Worm (Caenorhabditis elegans) whole organism, young adult: ENCODE results near the gene pan-1.

Source experiments
- B0019.2 ChIP-seq: fragments of 200-800 bp; sonication (Bioruptor generic); conservative IDR thresholded peaks from 2 replicates; pipeline ENCODE4 v1.3.6; 2022; ENCODE audit warnings: missing genetic modification reagents, missing genetic modification characterization, missing compliant biosample characterization
- B0261.1 ChIP-seq: sonication (generic microtip); optimal IDR thresholded peaks from 2 replicates; lab custom pipeline; 2016; ENCODE audit warnings: mild to moderate bottlenecking, missing genetic modification characterization, moderate library complexity, missing compliant biosample characterization
- C06A6.2 ChIP-seq: fragments of 200-800 bp; sonication (Bioruptor generic); conservative IDR thresholded peaks from 2 replicates; pipeline ENCODE4 v1.3.6; 2022; ENCODE audit warnings: missing genetic modification characterization, missing compliant biosample characterization
- F23B12.7 ChIP-seq: sonication (generic microtip); optimal IDR thresholded peaks from 2 replicates; lab custom pipeline; 2017; ENCODE audit warnings: missing genetic modification characterization, mild to moderate bottlenecking, missing compliant biosample characterization, antibody characterized with exemption, moderate library complexity; ENCODE audit not compliant: insufficient read depth
- F33H1.4 ChIP-seq: fragments of 200-800 bp; sonication (Bioruptor generic); IDR thresholded peaks from 2 replicates; pipeline ENCODE4 v1.3.6; 2022; ENCODE audit warnings: missing genetic modification reagents, missing genetic modification characterization, missing compliant biosample characterization
- F37B4.10 ChIP-seq: fragments of 200-800 bp; sonication (Bioruptor generic); IDR thresholded peaks from 2 replicates; pipeline ENCODE4 v1.3.6; 2022; ENCODE audit warnings: missing genetic modification characterization, missing compliant biosample characterization
- F55B11.4 ChIP-seq: sonication (generic microtip); optimal IDR thresholded peaks from 2 replicates; lab custom pipeline; 2016; ENCODE audit warnings: missing compliant biosample characterization, missing genetic modification characterization, borderline replicate concordance; ENCODE audit not compliant: insufficient read depth
- K11D2.4 ChIP-seq: fragments of 200-800 bp; sonication (Bioruptor generic); IDR thresholded peaks from 2 replicates; pipeline ENCODE4 v1.3.6; 2022; ENCODE audit warnings: missing genetic modification reagents, missing genetic modification characterization, missing compliant biosample characterization
- Y95B8A.8 ChIP-seq: fragments of 200-800 bp; sonication (Bioruptor generic); IDR thresholded peaks from 2 replicates; pipeline ENCODE4 v1.3.6; 2022; ENCODE audit warnings: missing genetic modification reagents, missing genetic modification characterization, missing compliant biosample characterization
- ama-1 ChIP-seq, 3 experiments: fragments of 150-350 bp in 1 of 3; sonication (generic microtip) in 2 of 3; optimal IDR thresholded peaks; 2 replicates each; lab custom pipeline; 2014 to 2018; ENCODE audit warnings: missing biosample characterization in 2 of 3, missing genetic modification characterization in 2 of 3, missing genetic modification reagents in 2 of 3
- atf-7 ChIP-seq: sonication (generic microtip); optimal IDR thresholded peaks from 2 replicates; lab custom pipeline; 2017; ENCODE audit warnings: mild to moderate bottlenecking, missing genetic modification characterization, missing compliant biosample characterization
- attf-3 ChIP-seq: fragments of 200-800 bp; sonication (Bioruptor generic); conservative IDR thresholded peaks from 2 replicates; pipeline ENCODE4 v1.3.6; 2022; ENCODE audit warnings: missing genetic modification reagents, missing genetic modification characterization, missing compliant biosample characterization
- attf-5 ChIP-seq: fragments of 200-800 bp; sonication (Bioruptor generic); optimal IDR thresholded peaks from 2 replicates; lab custom pipeline; 2018; ENCODE audit warnings: mild to moderate bottlenecking, missing genetic modification characterization, missing compliant biosample characterization
- cebp-2 ChIP-seq: fragments of 200-800 bp; sonication (Bioruptor generic); IDR thresholded peaks from 2 replicates; pipeline ENCODE4 v1.3.6; 2022; ENCODE audit warnings: missing genetic modification characterization, missing compliant biosample characterization
- ceh-100 ChIP-seq: fragments of 200-800 bp; sonication (Bioruptor generic); IDR thresholded peaks from 2 replicates; pipeline ENCODE4 v1.3.6; 2022; ENCODE audit warnings: missing genetic modification reagents, missing genetic modification characterization, missing compliant biosample characterization
- ceh-79 ChIP-seq: sonication (generic microtip); optimal IDR thresholded peaks from 2 replicates; lab custom pipeline; 2017; ENCODE audit warnings: mild to moderate bottlenecking, missing genetic modification characterization, missing compliant biosample characterization
- ceh-91 ChIP-seq: fragments of 200-800 bp; sonication (Bioruptor generic); IDR thresholded peaks from 2 replicates; pipeline ENCODE4 v1.3.6; 2022; ENCODE audit warnings: missing genetic modification reagents, missing genetic modification characterization, missing compliant biosample characterization
- chd-7 ChIP-seq: sonication (generic microtip); optimal IDR thresholded peaks from 2 replicates; lab custom pipeline; 2016; ENCODE audit warnings: mild to moderate bottlenecking, missing genetic modification characterization, moderate library complexity, missing compliant biosample characterization
- die-1 ChIP-seq: sonication (generic microtip); optimal IDR thresholded peaks from 2 replicates; lab custom pipeline; 2016; ENCODE audit warnings: missing genotype, mild to moderate bottlenecking, missing genetic modification characterization, missing compliant biosample characterization
- egrh-3 ChIP-seq: fragments of 200-800 bp; sonication (Bioruptor generic); IDR thresholded peaks from 2 replicates; pipeline ENCODE4 v1.3.6; 2022; ENCODE audit warnings: missing genetic modification reagents, missing genetic modification characterization, missing compliant biosample characterization
- ekl-4 ChIP-seq: fragments of 200-800 bp; sonication (Bioruptor generic); IDR thresholded peaks from 2 replicates; pipeline ENCODE4 v1.3.6; 2022; ENCODE audit warnings: missing genetic modification reagents, missing genetic modification characterization, missing compliant biosample characterization
- gei-17 ChIP-seq: fragments of 200-800 bp; sonication (Bioruptor generic); optimal IDR thresholded peaks from 2 replicates; lab custom pipeline; 2018; ENCODE audit warnings: mild to moderate bottlenecking, missing genetic modification characterization, missing compliant biosample characterization
- him-1 ChIP-seq: sonication (generic microtip); optimal IDR thresholded peaks from 2 replicates; lab custom pipeline; 2016; ENCODE audit warnings: missing genotype, missing genetic modification reagents, missing genetic modification characterization, missing compliant biosample characterization
- hlh-26 ChIP-seq: fragments of 200-800 bp; sonication (Bioruptor generic); conservative IDR thresholded peaks from 2 replicates; pipeline ENCODE4 v1.3.6; 2022; ENCODE audit warnings: missing genetic modification reagents, missing genetic modification characterization, missing compliant biosample characterization
- lin-54 ChIP-seq: fragments of 200-800 bp; sonication (Bioruptor generic); optimal IDR thresholded peaks from 2 replicates; lab custom pipeline; 2018; ENCODE audit warnings: mild to moderate bottlenecking, missing genetic modification characterization, missing compliant biosample characterization
- lir-1 ChIP-seq: fragments of 200-800 bp; sonication (Bioruptor generic); conservative IDR thresholded peaks from 2 replicates; pipeline ENCODE4 v1.3.6; 2022; ENCODE audit warnings: missing genetic modification reagents, missing genetic modification characterization, missing compliant biosample characterization
- madf-6 ChIP-seq: fragments of 200-800 bp; sonication (Bioruptor generic); IDR thresholded peaks from 2 replicates; pipeline ENCODE4 v1.3.6; 2022; ENCODE audit warnings: missing genetic modification reagents, missing genetic modification characterization, missing compliant biosample characterization
- madf-8 ChIP-seq: fragments of 200-800 bp; sonication (Bioruptor generic); conservative IDR thresholded peaks from 2 replicates; pipeline ENCODE4 v1.3.6; 2022; ENCODE audit warnings: missing genetic modification reagents, missing genetic modification characterization, missing compliant biosample characterization
- nhr-80 ChIP-seq: sonication (generic microtip); optimal IDR thresholded peaks from 2 replicates; lab custom pipeline; 2016; ENCODE audit warnings: missing genetic modification characterization, missing compliant biosample characterization
- pbrm-1 ChIP-seq: fragments of 200-800 bp; sonication (Bioruptor generic); IDR thresholded peaks from 2 replicates; pipeline ENCODE4 v1.3.6; 2022; ENCODE audit warnings: missing genetic modification reagents, missing genetic modification characterization, missing compliant biosample characterization
- pha-4 ChIP-seq: fragments of 150-350 bp; sonication (generic microtip); optimal IDR thresholded peaks from 2 replicates; lab custom pipeline; 2014; ENCODE audit warnings: missing biosample characterization, missing genetic modification reagents, missing genetic modification characterization
- rec-8 ChIP-seq, 2 experiments: sonication (generic microtip); optimal IDR thresholded peaks; 2 replicates each; lab custom pipeline; 2016; ENCODE audit warnings: mild to moderate bottlenecking in 2 of 2, missing genetic modification characterization in 2 of 2, missing genetic modification reagents in 2 of 2, missing genotype in 2 of 2, missing biosample characterization in 1 of 2, missing compliant biosample characterization in 1 of 2, moderate library complexity in 1 of 2
- repo-1 ChIP-seq: sonication (generic microtip); optimal IDR thresholded peaks from 2 replicates; lab custom pipeline; 2017; ENCODE audit warnings: mild to moderate bottlenecking, missing genetic modification characterization, missing compliant biosample characterization
- snpc-1.1 ChIP-seq: sonication (generic microtip); optimal IDR thresholded peaks from 2 replicates; lab custom pipeline; 2017; ENCODE audit warnings: missing genetic modification characterization, mild to moderate bottlenecking, missing compliant biosample characterization, antibody characterized with exemption, moderate library complexity, missing genotype, missing genetic modification reagents; ENCODE audit not compliant: insufficient read depth
- snpc-4 ChIP-seq, 5 experiments: fragments of 150-350 bp in 1 of 5; sonication (generic microtip) in 4 of 5; optimal IDR thresholded peaks; 2 replicates each; lab custom pipeline; 2014 to 2018; ENCODE audit warnings: missing genetic modification characterization in 5 of 5, missing biosample characterization in 3 of 5, antibody characterized with exemption in 2 of 5, mild to moderate bottlenecking in 2 of 5, missing compliant biosample characterization in 2 of 5, missing genotype in 2 of 5, moderate library complexity in 2 of 5, missing genetic modification reagents in 1 of 5
- tbp1 ChIP-seq: fragments of 200-800 bp; sonication (Bioruptor generic); optimal IDR thresholded peaks from 2 replicates; lab custom pipeline; 2018; ENCODE audit warnings: mild to moderate bottlenecking, missing genetic modification characterization, missing compliant biosample characterization
- tlf-1 ChIP-seq: fragments of 200-800 bp; sonication (Bioruptor generic); optimal IDR thresholded peaks from 2 replicates; lab custom pipeline; 2018; ENCODE audit warnings: mild to moderate bottlenecking, missing genetic modification characterization, missing compliant biosample characterization
- unc-130 ChIP-seq: sonication (generic microtip); optimal IDR thresholded peaks from 2 replicates; lab custom pipeline; 2016; ENCODE audit warnings: missing genetic modification reagents, missing genetic modification characterization, missing compliant biosample characterization
- xnd-1 ChIP-seq: sonication (generic microtip); optimal IDR thresholded peaks from 2 replicates; lab custom pipeline; 2016; ENCODE audit warnings: missing genotype, missing genetic modification reagents, missing genetic modification characterization, missing compliant biosample characterization
- ztf-22 ChIP-seq: fragments of 200-800 bp; sonication (Bioruptor generic); optimal IDR thresholded peaks from 2 replicates; lab custom pipeline; 2018; ENCODE audit warnings: mild to moderate bottlenecking, missing genetic modification characterization, moderate library complexity, missing compliant biosample characterization
- ztf-25 ChIP-seq: fragments of 200-800 bp; sonication (Bioruptor generic); IDR thresholded peaks from 2 replicates; pipeline ENCODE4 v1.3.6; 2022; ENCODE audit warnings: missing genetic modification reagents, missing genetic modification characterization, missing compliant biosample characterization

The pan-1 gene

DNA sequence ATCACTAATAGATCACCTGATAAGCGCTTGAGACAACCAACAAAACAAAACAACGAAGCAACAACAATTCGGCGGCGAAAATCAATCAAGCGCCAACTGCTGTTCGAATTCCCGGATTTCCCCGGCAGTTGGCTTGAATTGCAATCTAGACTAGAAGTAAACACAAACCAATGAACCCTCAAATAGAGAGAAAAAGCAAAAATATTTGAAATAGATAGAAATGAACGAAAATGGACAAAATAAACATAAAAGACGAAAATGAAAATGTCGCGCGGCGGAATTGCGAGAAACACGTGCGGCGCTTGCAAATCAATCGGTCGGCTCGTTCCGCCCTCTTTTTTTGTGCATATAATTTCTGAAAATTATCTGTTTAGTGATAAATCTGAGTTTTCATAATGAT, 5.9 kb downstream of the pan-1 start, which contains the start of gene idhg-1 (continued):
- TF ChIP-seq unc-130 (GFP tag; lab: Kevin White, UChicago) (peak; percentile 65), him-1 (tag; lab: Kevin White, UChicago) (peak; percentile 80), K11D2.4 (no peak), snpc-4 (GFP tag; optimal IDR thresholded peaks at IDR 0.05; lab: Kevin White, UChicago) (no peak), snpc-4 (tag; optimal IDR thresholded peaks at IDR 0.05; lab: Kevin White, UChicago) (peak in 3 of 4 experiments; percentile 8 to 63 (median 12)), atf-7 (tag; lab: Kevin White, UChicago) (no peak), madf-6 (GFP tag; lab: Robert Waterston, UW) (peak; percentile 74), B0019.2 (GFP tag; lab: Robert Waterston, UW) (no peak), ztf-22 (GFP tag; lab: Kevin White, UChicago) (no peak), ztf-25 (no peak), lir-1 (no peak), F37B4.10 (GFP tag; lab: Robert Waterston, UW) (no peak), tlf-1 (no peak), die-1 (tag; lab: Kevin White, UChicago) (peak; percentile 21), Y95B8A.8 (no peak), ceh-91 (GFP tag; lab: Robert Waterston, UW) (no peak), pbrm-1 (peak; percentile 65), ceh-100 (GFP tag; lab: Robert Waterston, UW) (peak; percentile 46; the same call in 1 of the 2 replicates), egrh-3 (GFP tag; lab: Robert Waterston, UW) (no peak), F55B11.4 (tag; lab: Kevin White, UChicago) (no peak), ama-1 (optimal IDR thresholded peaks at IDR 0.05; lab: Kevin White, UChicago) (no peak), ama-1 (GFP tag; optimal IDR thresholded peaks at IDR 0.05; lab: Kevin White, UChicago) (peak in 1 of 2 experiments; percentile 23), ceh-79 (no peak), xnd-1 (peak; percentile 0), rec-8 (tag; optimal IDR thresholded peaks at IDR 0.05; lab: Kevin White, UChicago) (peak; percentile 55 to 59), madf-8 (GFP tag; lab: Robert Waterston, UW) (no peak), pha-4 (tag; lab: Kevin White, UChicago) (no peak), gei-17 (GFP tag; lab: Kevin White, UChicago) (no peak), attf-3 (GFP tag; lab: Robert Waterston, UW) (no peak)

DNA sequence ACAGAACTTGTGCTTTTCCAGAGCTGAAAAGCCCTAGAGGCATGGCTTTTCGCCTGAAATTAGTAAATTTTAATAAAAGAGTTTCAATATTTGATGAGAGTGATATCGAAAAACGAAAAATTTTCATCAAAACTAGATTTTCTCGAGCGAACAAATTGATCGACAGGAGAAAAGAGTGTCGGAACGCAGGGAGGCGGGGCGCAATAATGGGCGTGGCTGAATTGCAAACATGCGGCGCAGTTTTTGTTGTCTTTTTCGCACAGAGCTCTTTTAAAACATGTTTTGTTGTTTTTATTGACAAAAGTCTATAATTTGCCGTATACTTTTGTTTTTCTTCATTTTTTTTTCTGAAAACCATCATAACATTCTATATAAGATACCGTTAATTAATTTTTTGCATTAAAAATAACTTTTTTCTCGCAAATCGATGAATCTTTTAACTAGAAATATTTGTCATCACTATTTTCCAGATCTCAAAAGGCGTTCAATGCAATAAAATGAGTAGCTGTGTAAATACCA, 15.9 kb downstream of the pan-1 start, which contains the start of the genes sel-5 and wdr-48:
Gene sel-5 (minus strand): TSS at position 53 of the 519 bp plus-strand sequence.
Gene wdr-48 (plus strand): TSS at position 469 of the 519 bp plus-strand sequence.
- no peak for TF ChIP-seq snpc-4 (GFP tag; optimal IDR thresholded peaks at IDR 0.05; lab: Kevin White, UChicago)
- TF ChIP-seq snpc-4 (tag; optimal IDR thresholded peaks at IDR 0.05; lab: Kevin White, UChicago), result peak in 2 of 4 experiments; percentile 22 to 26
- peak; percentile 52 for TF ChIP-seq F23B12.7
- no peak for TF ChIP-seq snpc-1.1
- TF ChIP-seq attf-5 (GFP tag; lab: Kevin White, UChicago), result peak; percentile 15
- TF ChIP-seq nhr-80 (tag; lab: Kevin White, UChicago), result peak; percentile 28

DNA sequence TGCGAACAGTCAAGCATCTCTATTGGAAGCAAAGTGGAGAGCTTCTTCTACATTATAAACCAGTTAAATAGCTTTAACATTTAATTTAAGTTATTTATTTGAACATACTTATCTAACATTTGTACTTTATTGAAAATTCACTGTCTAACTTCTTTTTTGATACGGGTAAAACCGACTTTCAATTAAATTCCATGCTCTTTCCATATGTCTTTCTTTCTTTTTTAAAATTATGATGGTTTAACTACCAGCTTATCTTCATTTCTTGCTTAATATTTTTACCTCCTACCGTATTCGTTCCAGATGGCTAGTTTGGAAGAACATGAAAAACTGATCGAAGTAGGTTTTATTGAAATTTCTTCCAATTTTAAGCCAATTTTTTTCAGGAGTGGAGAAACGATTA, 19.0 kb downstream of the pan-1 start, which contains the start of gene F35G12.12:
Gene F35G12.12 (plus strand): TSS at position 301 of the 400 bp plus-strand sequence.
- no peak for TF ChIP-seq tbp1
- no peak for TF ChIP-seq B0261.1 (tag; lab: Kevin White, UChicago)
- no peak for TF ChIP-seq repo-1
- no peak for TF ChIP-seq lin-54 (GFP tag; lab: Kevin White, UChicago)
- no peak for TF ChIP-seq chd-7 (tag; lab: Kevin White, UChicago)
- no peak for TF ChIP-seq F33H1.4 (GFP tag; lab: Robert Waterston, UW)
- no peak for TF ChIP-seq hlh-26 (GFP tag; lab: Robert Waterston, UW)
- no peak for TF ChIP-seq C06A6.2 (GFP tag; lab: Robert Waterston, UW)
- TF ChIP-seq cebp-2 (GFP tag; lab: Robert Waterston, UW), result no peak
- no peak for TF ChIP-seq ceh-79
- TF ChIP-seq ekl-4 (GFP tag; lab: Robert Waterston, UW), result no peak
- TF ChIP-seq snpc-4 (GFP tag; optimal IDR thresholded peaks at IDR 0.05; lab: Kevin White, UChicago), result no peak
- TF ChIP-seq snpc-4 (tag; optimal IDR thresholded peaks at IDR 0.05; lab: Kevin White, UChicago), result no peak
- TF ChIP-seq, all 124 proteins: peak for 0
